Fruit fly (Drosophila melanogaster) whole organism, adult: ENCODE results near the gene tgo.

Experiments used
- CG11617 ChIP-seq: fragments of 200-800 bp; sonication (Bioruptor generic); optimal IDR thresholded peaks from 2 replicates; lab custom pipeline; 2017; ENCODE audit warnings: mild to moderate bottlenecking, missing biosample characterization, missing genetic modification reagents, missing genetic modification characterization
- CG12768 ChIP-seq: fragments of 200-800 bp; sonication (Bioruptor generic); optimal IDR thresholded peaks from 2 replicates; lab custom pipeline; 2017; ENCODE audit warnings: missing biosample characterization, missing genetic modification characterization, mild to moderate bottlenecking, moderate library complexity, missing genetic modification reagents
- CG14711 ChIP-seq: fragments of 200-800 bp; sonication (Bioruptor generic); optimal IDR thresholded peaks from 2 replicates; lab custom pipeline; 2018; ENCODE audit warnings: missing biosample characterization, mild to moderate bottlenecking, missing genetic modification characterization, moderate library complexity
- CG1620 ChIP-seq: fragments of 200-800 bp; sonication (Bioruptor generic); optimal IDR thresholded peaks from 2 replicates; lab custom pipeline; 2016; ENCODE audit warnings: missing biosample characterization, missing genetic modification characterization
- CG7045 ChIP-seq: fragments of 200-800 bp; sonication (Bioruptor generic); optimal IDR thresholded peaks from 2 replicates; lab custom pipeline; 2017; ENCODE audit warnings: missing biosample characterization, mild to moderate bottlenecking, missing genetic modification characterization
- Clk ChIP-seq: fragments of 200-800 bp; sonication (Bioruptor generic); optimal IDR thresholded peaks from 2 replicates; lab custom pipeline; 2017; ENCODE audit warnings: missing biosample characterization, missing genetic modification characterization
- Crg-1 ChIP-seq: fragments of 200-800 bp; sonication (Bioruptor generic); optimal IDR thresholded peaks from 2 replicates; lab custom pipeline; 2016; ENCODE audit warnings: missing biosample characterization, missing genetic modification characterization
- Mnt ChIP-seq: fragments of 200-800 bp; sonication (Bioruptor generic); optimal IDR thresholded peaks from 2 replicates; lab custom pipeline; 2016; ENCODE audit warnings: missing biosample characterization, mild to moderate bottlenecking, missing genetic modification characterization
- bab1 ChIP-seq: fragments of 200-800 bp; sonication (Bioruptor generic); optimal IDR thresholded peaks from 3 replicates; lab custom pipeline; 2019; ENCODE audit warnings: missing biosample characterization, mild to moderate bottlenecking, missing genetic modification characterization, moderate library complexity
- cic ChIP-seq: fragments of 200-800 bp; sonication (Bioruptor generic); optimal IDR thresholded peaks from 2 replicates; lab custom pipeline; 2017; ENCODE audit warnings: missing biosample characterization, mild to moderate bottlenecking, missing genetic modification characterization, moderate library complexity
- kay ChIP-seq: fragments of 200-800 bp; sonication (Bioruptor generic); peaks from one replicate; lab custom pipeline; 2016; ENCODE audit warnings: missing biosample characterization, missing genetic modification characterization, borderline replicate concordance
- ovo ChIP-seq: fragments of 200-800 bp; sonication (Bioruptor generic); optimal IDR thresholded peaks from 2 replicates; lab custom pipeline; 2016; ENCODE audit warnings: missing biosample characterization, missing genetic modification characterization
- pad ChIP-seq: fragments of 200-800 bp; sonication (Bioruptor generic); optimal IDR thresholded peaks from 3 replicates; lab custom pipeline; 2017; ENCODE audit warnings: missing biosample characterization, missing genetic modification characterization, mild to moderate bottlenecking, moderate library complexity, missing genetic modification reagents

dm6 chr3R:9028690-9029089, 8.9 kb upstream of the tgo start:
- TF ChIP-seq pad (GFP tag; lab: Kevin White, UChicago) (no peak), kay (GFP tag; lab: Kevin White, UChicago) (no peak), CG7045 (no peak), bab1 (GFP tag; lab: Kevin White, UChicago) (no peak), cic (GFP tag; lab: Kevin White, UChicago) (no peak), CG11617 (GFP tag; lab: Kevin White, UChicago) (no peak), CG1620 (GFP tag; lab: Kevin White, UChicago) (no peak), ovo (GFP tag; lab: Kevin White, UChicago) (no peak), CG12768 (GFP tag; lab: Kevin White, UChicago) (no peak), CG14711 (no peak), Mnt (GFP tag; lab: Kevin White, UChicago) (no peak), Clk (GFP tag; lab: Kevin White, UChicago) (no peak), Crg-1 (GFP tag; lab: Kevin White, UChicago) (no peak)
